Worm (Caenorhabditis elegans) whole organism, young adult: ENCODE results near the gene R07G3.7.

Experiments used
- B0019.2 ChIP-seq: fragments of 200-800 bp; sonication (Bioruptor generic); conservative IDR thresholded peaks from 2 replicates; pipeline ENCODE4 v1.3.6; 2022; ENCODE audit warnings: missing genetic modification reagents, missing genetic modification characterization, missing compliant biosample characterization
- D2030.7 ChIP-seq: fragments of 200-800 bp; sonication (Bioruptor generic); IDR thresholded peaks from 2 replicates; pipeline ENCODE4 v1.3.6; 2022; ENCODE audit warnings: missing genetic modification reagents, missing genetic modification characterization, missing compliant biosample characterization
- F33H1.4 ChIP-seq: fragments of 200-800 bp; sonication (Bioruptor generic); IDR thresholded peaks from 2 replicates; pipeline ENCODE4 v1.3.6; 2022; ENCODE audit warnings: missing genetic modification reagents, missing genetic modification characterization, missing compliant biosample characterization
- F37B4.10 ChIP-seq: fragments of 200-800 bp; sonication (Bioruptor generic); IDR thresholded peaks from 2 replicates; pipeline ENCODE4 v1.3.6; 2022; ENCODE audit warnings: missing genetic modification characterization, missing compliant biosample characterization
- F39B2.1 ChIP-seq: fragments of 200-800 bp; sonication (Bioruptor generic); IDR thresholded peaks from 2 replicates; pipeline ENCODE4 v1.3.6; 2022; ENCODE audit warnings: missing genetic modification reagents, missing genetic modification characterization, missing compliant biosample characterization
- F49E8.2 ChIP-seq: sonication (generic microtip); optimal IDR thresholded peaks from 3 replicates; lab custom pipeline; 2017; ENCODE audit warnings: missing genetic modification characterization, mild to moderate bottlenecking, missing compliant biosample characterization, antibody characterized with exemption, moderate library complexity; ENCODE audit not compliant: insufficient read depth
- F52B5.7 ChIP-seq: sonication (generic microtip); optimal IDR thresholded peaks from 2 replicates; lab custom pipeline; 2016; ENCODE audit warnings: mild to moderate bottlenecking, missing genetic modification characterization, missing compliant biosample characterization
- F55B11.4 ChIP-seq: sonication (generic microtip); optimal IDR thresholded peaks from 2 replicates; lab custom pipeline; 2016; ENCODE audit warnings: missing compliant biosample characterization, missing genetic modification characterization, borderline replicate concordance; ENCODE audit not compliant: insufficient read depth
- K11D2.4 ChIP-seq: fragments of 200-800 bp; sonication (Bioruptor generic); IDR thresholded peaks from 2 replicates; pipeline ENCODE4 v1.3.6; 2022; ENCODE audit warnings: missing genetic modification reagents, missing genetic modification characterization, missing compliant biosample characterization
- Y53F4B.3 ChIP-seq: fragments of 200-800 bp; sonication (Bioruptor generic); IDR thresholded peaks from 2 replicates; pipeline ENCODE4 v1.3.6; 2022; ENCODE audit warnings: missing genetic modification reagents, missing genetic modification characterization, missing compliant biosample characterization
- aptf-2 ChIP-seq: fragments of 200-800 bp; sonication (Bioruptor generic); conservative IDR thresholded peaks from 2 replicates; pipeline ENCODE4 v1.3.6; 2022; ENCODE audit warnings: missing genetic modification reagents, missing genetic modification characterization, missing compliant biosample characterization
- atf-7 ChIP-seq: sonication (generic microtip); optimal IDR thresholded peaks from 2 replicates; lab custom pipeline; 2017; ENCODE audit warnings: mild to moderate bottlenecking, missing genetic modification characterization, missing compliant biosample characterization
- athp-1 ChIP-seq: sonication (generic microtip); optimal IDR thresholded peaks from 2 replicates; lab custom pipeline; 2017; ENCODE audit warnings: mild to moderate bottlenecking, missing genetic modification characterization, missing compliant biosample characterization
- bed-1 ChIP-seq: fragments of 200-800 bp; sonication (Bioruptor generic); IDR thresholded peaks from 2 replicates; pipeline ENCODE4 v1.3.6; 2022; ENCODE audit warnings: missing genetic modification reagents, missing genetic modification characterization, missing compliant biosample characterization
- cebp-2 ChIP-seq: fragments of 200-800 bp; sonication (Bioruptor generic); IDR thresholded peaks from 2 replicates; pipeline ENCODE4 v1.3.6; 2022; ENCODE audit warnings: missing genetic modification characterization, missing compliant biosample characterization
- ceh-100 ChIP-seq: fragments of 200-800 bp; sonication (Bioruptor generic); IDR thresholded peaks from 2 replicates; pipeline ENCODE4 v1.3.6; 2022; ENCODE audit warnings: missing genetic modification reagents, missing genetic modification characterization, missing compliant biosample characterization
- ceh-27 ChIP-seq: fragments of 200-800 bp; sonication (Bioruptor generic); optimal IDR thresholded peaks from 2 replicates; lab custom pipeline; 2018; ENCODE audit warnings: mild to moderate bottlenecking, missing genetic modification characterization, moderate library complexity, missing compliant biosample characterization
- ceh-40 ChIP-seq: fragments of 200-800 bp; sonication (Bioruptor generic); IDR thresholded peaks from 2 replicates; pipeline ENCODE4 v1.3.6; 2022; ENCODE audit warnings: missing genetic modification characterization, missing compliant biosample characterization
- ceh-58 ChIP-seq: fragments of 200-800 bp; sonication (Bioruptor generic); IDR thresholded peaks from 2 replicates; pipeline ENCODE4 v1.3.6; 2022; ENCODE audit warnings: missing genetic modification characterization, missing compliant biosample characterization
- chd-7 ChIP-seq: sonication (generic microtip); optimal IDR thresholded peaks from 2 replicates; lab custom pipeline; 2016; ENCODE audit warnings: mild to moderate bottlenecking, missing genetic modification characterization, moderate library complexity, missing compliant biosample characterization
- die-1 ChIP-seq: sonication (generic microtip); optimal IDR thresholded peaks from 2 replicates; lab custom pipeline; 2016; ENCODE audit warnings: missing genotype, mild to moderate bottlenecking, missing genetic modification characterization, missing compliant biosample characterization
- dox-1 ChIP-seq: fragments of 200-800 bp; sonication (Bioruptor generic); IDR thresholded peaks from 2 replicates; pipeline ENCODE4 v1.3.6; 2022; ENCODE audit warnings: missing genetic modification reagents, missing genetic modification characterization, missing compliant biosample characterization
- dpl-1 ChIP-seq: fragments of 150-350 bp; optimal IDR thresholded peaks from 2 replicates; lab custom pipeline; 2014; ENCODE audit warnings: missing biosample characterization, missing genetic modification reagents, missing genetic modification characterization
- efl-1 ChIP-seq: fragments of 150-350 bp; optimal IDR thresholded peaks from 2 replicates; lab custom pipeline; 2014; ENCODE audit warnings: missing biosample characterization, missing genetic modification reagents, missing genetic modification characterization
- egl-18 ChIP-seq: fragments of 200-800 bp; sonication (Bioruptor generic); IDR thresholded peaks from 2 replicates; pipeline ENCODE4 v1.3.6; 2022; ENCODE audit warnings: missing genetic modification reagents, missing genetic modification characterization, missing compliant biosample characterization
- let-526 ChIP-seq: fragments of 200-800 bp; sonication (Bioruptor generic); IDR thresholded peaks from 2 replicates; pipeline ENCODE4 v1.3.6; 2022; ENCODE audit warnings: missing genetic modification reagents, missing genetic modification characterization, missing compliant biosample characterization
- lin-26 ChIP-seq: fragments of 200-800 bp; sonication (Bioruptor generic); IDR thresholded peaks from 2 replicates; pipeline ENCODE4 v1.3.6; 2022; ENCODE audit warnings: missing genetic modification reagents, missing genetic modification characterization, missing compliant biosample characterization
- lin-54 ChIP-seq: fragments of 200-800 bp; sonication (Bioruptor generic); optimal IDR thresholded peaks from 2 replicates; lab custom pipeline; 2018; ENCODE audit warnings: mild to moderate bottlenecking, missing genetic modification characterization, missing compliant biosample characterization
- lir-1 ChIP-seq: fragments of 200-800 bp; sonication (Bioruptor generic); conservative IDR thresholded peaks from 2 replicates; pipeline ENCODE4 v1.3.6; 2022; ENCODE audit warnings: missing genetic modification reagents, missing genetic modification characterization, missing compliant biosample characterization
- madf-10 ChIP-seq: sonication (generic microtip); optimal IDR thresholded peaks from 2 replicates; lab custom pipeline; 2016; ENCODE audit warnings: mild to moderate bottlenecking, missing genetic modification characterization, missing compliant biosample characterization
- madf-6 ChIP-seq: fragments of 200-800 bp; sonication (Bioruptor generic); IDR thresholded peaks from 2 replicates; pipeline ENCODE4 v1.3.6; 2022; ENCODE audit warnings: missing genetic modification reagents, missing genetic modification characterization, missing compliant biosample characterization
- madf-8 ChIP-seq: fragments of 200-800 bp; sonication (Bioruptor generic); conservative IDR thresholded peaks from 2 replicates; pipeline ENCODE4 v1.3.6; 2022; ENCODE audit warnings: missing genetic modification reagents, missing genetic modification characterization, missing compliant biosample characterization
- nfya-1 ChIP-seq: sonication (generic microtip); optimal IDR thresholded peaks from 2 replicates; lab custom pipeline; 2017; ENCODE audit warnings: antibody characterized with exemption, missing compliant biosample characterization, missing genetic modification characterization, borderline replicate concordance; ENCODE audit not compliant: insufficient read depth
- nfya-2 ChIP-seq: fragments of 200-800 bp; sonication (Bioruptor generic); IDR thresholded peaks from 2 replicates; pipeline ENCODE4 v1.3.6; 2022; ENCODE audit warnings: missing genetic modification reagents, missing genetic modification characterization, missing compliant biosample characterization
- rcor-1 ChIP-seq: fragments of 200-800 bp; sonication (Bioruptor generic); IDR thresholded peaks from 2 replicates; pipeline ENCODE4 v1.3.6; 2022; ENCODE audit warnings: missing genetic modification reagents, missing genetic modification characterization, missing compliant biosample characterization
- rec-8 ChIP-seq, 2 experiments: sonication (generic microtip); optimal IDR thresholded peaks; 2 replicates each; lab custom pipeline; 2016; ENCODE audit warnings: mild to moderate bottlenecking in 2 of 2, missing genetic modification characterization in 2 of 2, missing genetic modification reagents in 2 of 2, missing genotype in 2 of 2, missing biosample characterization in 1 of 2, missing compliant biosample characterization in 1 of 2, moderate library complexity in 1 of 2
- sdz-38 ChIP-seq: sonication (generic microtip); optimal IDR thresholded peaks from 2 replicates; lab custom pipeline; 2016; ENCODE audit warnings: missing genotype, missing genetic modification characterization, missing compliant biosample characterization
- snpc-1.1 ChIP-seq: sonication (generic microtip); optimal IDR thresholded peaks from 2 replicates; lab custom pipeline; 2017; ENCODE audit warnings: missing genetic modification characterization, mild to moderate bottlenecking, missing compliant biosample characterization, antibody characterized with exemption, moderate library complexity, missing genotype, missing genetic modification reagents; ENCODE audit not compliant: insufficient read depth
- snpc-3.4 ChIP-seq: sonication (generic microtip); optimal IDR thresholded peaks from 2 replicates; lab custom pipeline; 2017; ENCODE audit warnings: missing genetic modification characterization, mild to moderate bottlenecking, missing compliant biosample characterization, antibody characterized with exemption, moderate library complexity, missing genotype, missing genetic modification reagents
- unc-62 ChIP-seq: fragments of 150-350 bp; optimal IDR thresholded peaks from 2 replicates; lab custom pipeline; 2014; ENCODE audit warnings: missing biosample characterization, missing genetic modification reagents, missing genetic modification characterization
- zfh-2 ChIP-seq: fragments of 200-800 bp; sonication (Bioruptor generic); conservative IDR thresholded peaks from 2 replicates; pipeline ENCODE4 v1.3.6; 2022; ENCODE audit warnings: missing genetic modification reagents, missing genetic modification characterization, missing compliant biosample characterization
- ztf-22 ChIP-seq: fragments of 200-800 bp; sonication (Bioruptor generic); optimal IDR thresholded peaks from 2 replicates; lab custom pipeline; 2018; ENCODE audit warnings: mild to moderate bottlenecking, missing genetic modification characterization, moderate library complexity, missing compliant biosample characterization

Gene R07G3.7

DNA sequence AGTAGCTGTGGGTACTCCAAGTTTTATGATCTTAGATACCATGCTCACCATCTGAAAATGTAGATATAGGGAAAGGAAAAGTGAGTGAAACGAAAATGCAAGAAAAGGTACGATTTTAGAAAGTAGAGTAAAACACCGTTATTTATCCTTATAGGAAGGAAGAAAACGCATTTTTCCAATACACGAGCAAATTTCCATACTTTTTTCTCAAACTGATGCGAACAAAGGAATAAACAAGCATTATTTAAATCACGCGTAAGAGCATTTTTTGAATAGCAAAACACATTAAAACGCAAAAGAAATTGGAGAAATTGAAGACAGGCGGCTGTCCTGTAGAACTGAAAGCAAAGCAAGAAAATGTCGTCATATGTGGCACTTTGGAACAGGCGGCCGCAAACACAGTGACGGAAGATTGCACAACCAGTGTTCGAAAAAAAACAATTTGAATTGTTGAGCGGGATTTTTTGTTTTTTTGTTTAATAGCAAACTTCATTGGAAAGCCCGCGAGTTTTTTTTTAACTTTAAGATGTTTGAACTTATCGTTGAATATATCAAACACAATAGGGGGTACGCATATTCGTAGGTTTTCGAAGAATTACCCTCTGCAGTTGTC lies 14.7 kb downstream of the R07G3.7 start, which contains the start of gene pgam-5 (continued):
- TF ChIP-seq efl-1 (GFP tag; lab: Kevin White, UChicago) (peak; percentile 81), madf-10 (tag; lab: Kevin White, UChicago) (no peak), madf-6 (GFP tag; lab: Robert Waterston, UW) (peak; percentile 93), let-526 (GFP tag; lab: Robert Waterston, UW) (no peak), dox-1 (GFP tag; lab: Robert Waterston, UW) (peak; percentile 46), dpl-1 (GFP tag; lab: Kevin White, UChicago) (peak; percentile 51), B0019.2 (GFP tag; lab: Robert Waterston, UW) (0 out of 2 replicates have a peak, but pooled peaks have one; percentile 29), F37B4.10 (GFP tag; lab: Robert Waterston, UW) (no peak), rec-8 (tag; optimal IDR thresholded peaks at IDR 0.05; lab: Kevin White, UChicago) (no peak), aptf-2 (0 out of 2 replicates have a peak, but pooled peaks have one; percentile 30), snpc-1.1 (tag; lab: Kevin White, UChicago) (peak; percentile 41), D2030.7 (GFP tag; lab: Robert Waterston, UW) (peak; percentile 24; the same call in 1 of the 2 replicates), snpc-3.4 (tag; lab: Kevin White, UChicago) (peak; percentile 64), madf-8 (peak; percentile 80), die-1 (tag; lab: Kevin White, UChicago) (no peak), rcor-1 (GFP tag; lab: Robert Waterston, UW) (0 out of 2 replicates have a peak, but pooled peaks have one; percentile 22), F33H1.4 (GFP tag; lab: Robert Waterston, UW) (peak; percentile 49; the same call in 1 of the 2 replicates), lin-54 (GFP tag; lab: Kevin White, UChicago) (peak; percentile 72), F55B11.4 (tag; lab: Kevin White, UChicago) (no peak)

DNA sequence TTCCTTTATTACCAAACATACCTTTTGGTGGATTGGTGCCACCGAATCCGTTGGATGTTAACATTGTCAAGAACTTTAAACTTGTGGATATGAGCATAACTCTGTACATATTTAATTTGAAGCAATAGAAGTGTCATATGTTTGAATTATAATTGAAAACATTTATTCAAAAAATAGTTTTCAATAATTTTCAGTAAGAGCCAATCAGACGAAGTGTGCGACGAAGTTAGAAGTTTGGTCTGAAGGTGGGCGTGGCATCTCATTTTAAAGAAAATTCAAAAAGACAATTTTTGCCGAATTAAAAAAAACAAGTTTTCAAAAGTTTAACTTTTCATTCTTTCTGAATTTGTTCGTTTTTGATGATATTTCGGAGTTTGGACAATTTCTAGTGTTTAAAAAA lies 18.7 kb downstream of the R07G3.7 start, which contains the start of gene syd-1:
syd-1 (minus strand) TSS at position 101 of the 400 bp plus-strand sequence.
- no peak for TF ChIP-seq F39B2.1 (GFP tag; lab: Robert Waterston, UW)
- TF ChIP-seq athp-1 = no peak
- TF ChIP-seq bed-1 (GFP tag; lab: Robert Waterston, UW) = no peak
- TF ChIP-seq egl-18 (GFP tag; lab: Robert Waterston, UW) = no peak
- TF ChIP-seq F49E8.2 (tag; lab: Kevin White, UChicago) = no peak
- no peak for TF ChIP-seq F55B11.4 (tag; lab: Kevin White, UChicago)
- TF ChIP-seq Y53F4B.3 (GFP tag; lab: Robert Waterston, UW) = no peak
- no peak for TF ChIP-seq lir-1 (GFP tag; lab: Robert Waterston, UW)
- no peak for TF ChIP-seq unc-62 (GFP tag; lab: Kevin White, UChicago)
- TF ChIP-seq ztf-22 (GFP tag; lab: Kevin White, UChicago) = no peak
- no peak for TF ChIP-seq B0019.2 (GFP tag; lab: Robert Waterston, UW)
- no peak for TF ChIP-seq F52B5.7
- TF ChIP-seq ceh-58 (GFP tag; lab: Robert Waterston, UW) = no peak

DNA sequence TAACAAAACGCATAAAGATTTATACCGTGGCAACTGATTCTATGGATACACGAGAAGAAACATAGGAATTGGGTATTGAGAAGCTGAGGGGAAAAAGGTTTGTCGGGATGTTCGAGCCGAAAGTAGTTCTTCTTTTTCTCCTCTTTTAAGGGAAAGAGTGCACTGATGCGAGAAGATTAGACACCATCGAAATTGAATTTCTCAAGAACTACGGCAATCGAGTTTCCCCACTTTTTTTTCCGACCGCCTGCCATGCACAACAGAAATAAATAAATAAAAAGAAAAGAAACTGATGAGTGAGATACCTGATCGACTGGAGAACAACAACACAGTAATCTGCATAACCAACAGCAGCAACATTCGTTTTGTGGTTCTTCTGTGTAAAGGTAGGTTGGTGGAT lies 19.3 kb downstream of the R07G3.7 start:
- no peak for TF ChIP-seq sdz-38 (tag; lab: Kevin White, UChicago)

DNA sequence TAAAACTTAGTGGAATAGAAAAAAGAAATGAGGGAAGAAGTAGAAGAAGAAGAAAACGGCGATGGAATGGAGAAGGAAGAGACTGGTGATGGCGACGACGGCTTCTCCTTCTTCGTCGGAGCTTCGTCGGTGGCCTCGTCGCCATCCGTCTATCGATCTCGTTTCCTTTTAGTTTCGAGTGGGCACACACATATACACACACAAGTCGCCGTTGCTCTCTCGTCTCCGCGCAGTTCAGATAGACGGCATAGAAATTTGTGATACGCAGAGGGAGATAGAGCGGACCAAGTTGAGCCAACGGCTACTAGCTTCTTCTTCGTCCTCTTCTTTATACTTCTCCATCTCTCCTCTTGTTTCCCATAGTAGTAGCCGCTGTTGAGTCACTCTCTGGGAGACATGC lies 20.3 kb downstream of the R07G3.7 start:
- TF ChIP-seq cebp-2 (GFP tag; lab: Robert Waterston, UW) (no peak), bed-1 (GFP tag; lab: Robert Waterston, UW) (no peak), lir-1 (GFP tag; lab: Robert Waterston, UW) (no peak), ceh-100 (GFP tag; lab: Robert Waterston, UW) (no peak), nfya-2 (no peak), chd-7 (tag; lab: Kevin White, UChicago) (peak; percentile 25), nfya-1 (tag; lab: Kevin White, UChicago) (no peak), K11D2.4 (GFP tag; lab: Robert Waterston, UW) (0 out of 2 replicates have a peak, but pooled peaks have one; percentile 25), lin-26 (GFP tag; lab: Robert Waterston, UW) (no peak), zfh-2 (GFP tag; lab: Robert Waterston, UW) (peak; percentile 79), ceh-27 (GFP tag; lab: Kevin White, UChicago) (peak; percentile 18), ceh-40 (no peak), atf-7 (no peak)
